Worm (Caenorhabditis elegans) whole organism, young adult: ENCODE measurements around the gene amt-4.

Experiments
- B0261.1 ChIP-seq: sonication (generic microtip); optimal IDR thresholded peaks from 2 replicates; lab custom pipeline; 2016; ENCODE audit warnings: mild to moderate bottlenecking, missing genetic modification characterization, moderate library complexity, missing compliant biosample characterization
- egl-18 ChIP-seq: fragments of 200-800 bp; sonication (Bioruptor generic); IDR thresholded peaks from 2 replicates; pipeline ENCODE4 v1.3.6; 2022; ENCODE audit warnings: missing genetic modification reagents, missing genetic modification characterization, missing compliant biosample characterization
- rcor-1 ChIP-seq: fragments of 200-800 bp; sonication (Bioruptor generic); IDR thresholded peaks from 2 replicates; pipeline ENCODE4 v1.3.6; 2022; ENCODE audit warnings: missing genetic modification reagents, missing genetic modification characterization, missing compliant biosample characterization
- xnd-1 ChIP-seq: sonication (generic microtip); optimal IDR thresholded peaks from 2 replicates; lab custom pipeline; 2016; ENCODE audit warnings: missing genotype, missing genetic modification reagents, missing genetic modification characterization, missing compliant biosample characterization

DNA sequence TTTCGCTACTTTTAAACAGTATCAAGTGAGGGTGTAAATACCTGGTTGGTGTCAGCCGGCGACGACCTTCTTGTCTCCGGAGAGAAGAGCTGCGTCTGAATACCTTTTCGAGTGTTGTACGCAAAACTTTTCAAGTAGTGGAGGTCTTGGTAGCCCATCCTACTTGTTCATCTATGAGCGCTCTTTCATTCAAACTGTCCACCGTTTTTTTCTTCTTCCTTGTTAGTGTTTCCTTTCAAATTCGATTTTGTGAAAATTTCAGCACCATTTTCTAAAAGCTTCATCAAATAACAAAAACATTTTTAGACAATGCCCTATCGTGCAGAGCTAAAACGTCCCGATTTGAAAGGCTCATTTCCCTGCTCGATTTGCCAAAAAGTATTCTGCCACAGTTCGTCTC is 10.7 kb upstream of the amt-4 start, which contains the start of gene ham-2:
- no peak for TF ChIP-seq B0261.1
- no peak for TF ChIP-seq xnd-1 (tag; lab: Kevin White, UChicago)
- no peak for TF ChIP-seq egl-18
- TF ChIP-seq rcor-1 (GFP tag; lab: Robert Waterston, UW): no peak
